Fruit fly (Drosophila melanogaster) Kc167 (cell line): ENCODE data around the gene Rpn1.

Source experiments
- Myc ChIP-seq: fragments of >200 bp; optimal IDR thresholded peaks from 2 replicates; lab custom pipeline; 2017; ENCODE audit warnings: missing external identifiers
- Sin3A ChIP-seq: fragments of >200 bp; optimal IDR thresholded peaks from 2 replicates; lab custom pipeline; 2018; ENCODE audit warnings: missing external identifiers
- h ChIP-seq: fragments of >200 bp; optimal IDR thresholded peaks from 3 replicates; lab custom pipeline; 2018; ENCODE audit warnings: missing external identifiers
- insv ChIP-seq: fragments of >200 bp; optimal IDR thresholded peaks from 3 replicates; lab custom pipeline; 2018; ENCODE audit warnings: missing external identifiers
- psq ChIP-seq: fragments of >200 bp; optimal IDR thresholded peaks from 2 replicates; lab custom pipeline; 2017; ENCODE audit warnings: missing external identifiers
- ttk ChIP-seq: sonication (Bioruptor generic); optimal IDR thresholded peaks from 2 replicates; lab custom pipeline; 2017; ENCODE audit warnings: missing external identifiers

The Rpn1 gene

DNA sequence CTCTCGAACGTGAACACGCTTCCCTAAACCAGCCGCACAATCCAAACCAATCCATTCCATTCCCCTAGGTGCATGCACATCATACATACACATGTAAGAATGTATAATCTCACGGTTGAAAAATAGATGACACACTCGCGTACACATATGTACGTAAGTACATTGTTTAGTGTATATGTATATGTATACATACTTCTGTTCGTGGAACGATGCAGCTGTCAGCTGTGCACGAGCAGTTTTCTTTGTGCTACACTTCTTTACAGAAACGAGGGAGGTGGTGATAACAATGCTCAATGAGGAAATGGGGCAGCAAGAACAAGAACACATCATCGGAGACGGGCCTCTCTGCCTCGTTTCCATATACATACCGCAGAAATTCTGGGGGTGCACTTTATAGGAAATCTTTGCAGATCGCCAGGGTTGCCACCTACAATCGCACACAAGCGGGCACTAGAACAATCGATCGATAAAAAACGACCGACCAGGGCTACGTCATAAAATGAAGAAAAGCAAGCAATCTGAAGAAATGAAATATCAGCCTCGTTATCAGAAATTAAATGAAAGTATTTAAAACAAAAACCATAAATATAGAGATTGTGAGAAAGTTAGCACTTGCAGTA is 15.4 kb upstream of the Rpn1 start:
- TF ChIP-seq Myc (lab: Kevin White, UChicago) (no peak), Sin3A (no peak), insv (lab: Kevin White, UChicago) (no peak), ttk (lab: Kevin White, UChicago) (no peak), h (lab: Kevin White, UChicago) (no peak), psq (lab: Kevin White, UChicago) (no peak)

DNA sequence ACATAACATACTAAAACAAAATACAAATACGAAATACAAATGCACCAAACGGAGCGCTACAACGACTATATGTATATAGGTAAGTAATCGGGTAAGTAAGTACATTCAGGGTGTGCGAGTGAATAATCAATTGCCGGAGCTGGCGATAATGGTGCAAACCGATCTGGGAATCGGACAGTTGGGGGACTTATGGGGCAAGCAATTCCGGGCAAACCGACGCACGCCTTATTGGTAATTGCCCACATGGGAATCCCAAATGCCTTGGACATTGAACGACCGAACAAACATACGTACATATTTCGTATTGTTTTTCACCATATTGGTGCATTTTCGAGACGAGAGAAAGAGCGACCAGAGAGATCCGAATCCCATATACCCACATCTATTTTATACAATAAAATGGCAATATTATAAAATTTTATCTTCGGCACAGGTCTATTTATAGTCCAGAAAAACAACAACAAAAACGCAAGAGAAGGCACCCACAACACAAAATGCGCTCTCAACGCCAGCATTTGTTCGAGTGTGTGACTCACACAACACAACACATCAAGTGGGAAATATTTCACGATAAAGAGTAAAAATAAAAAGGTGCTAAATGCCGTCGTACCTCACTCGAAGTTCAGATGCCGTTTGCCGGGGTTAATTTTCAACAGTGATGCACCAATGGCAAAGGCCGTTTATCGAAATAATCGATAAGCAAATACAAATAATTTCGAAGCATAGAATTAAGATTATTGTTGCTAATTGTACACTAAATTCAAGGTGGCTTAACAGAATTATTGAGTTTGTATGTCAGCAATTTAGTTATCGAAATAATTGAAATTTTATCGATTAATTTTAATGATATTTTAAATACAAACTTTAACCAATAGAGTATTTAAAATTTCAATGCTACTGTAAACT is 14.4 kb upstream of the Rpn1 start:
- TF ChIP-seq Myc (lab: Kevin White, UChicago) (no peak), insv (lab: Kevin White, UChicago) (no peak), ttk (lab: Kevin White, UChicago) (no peak), psq (lab: Kevin White, UChicago) (no peak), Sin3A (no peak), h (lab: Kevin White, UChicago) (no peak)

DNA sequence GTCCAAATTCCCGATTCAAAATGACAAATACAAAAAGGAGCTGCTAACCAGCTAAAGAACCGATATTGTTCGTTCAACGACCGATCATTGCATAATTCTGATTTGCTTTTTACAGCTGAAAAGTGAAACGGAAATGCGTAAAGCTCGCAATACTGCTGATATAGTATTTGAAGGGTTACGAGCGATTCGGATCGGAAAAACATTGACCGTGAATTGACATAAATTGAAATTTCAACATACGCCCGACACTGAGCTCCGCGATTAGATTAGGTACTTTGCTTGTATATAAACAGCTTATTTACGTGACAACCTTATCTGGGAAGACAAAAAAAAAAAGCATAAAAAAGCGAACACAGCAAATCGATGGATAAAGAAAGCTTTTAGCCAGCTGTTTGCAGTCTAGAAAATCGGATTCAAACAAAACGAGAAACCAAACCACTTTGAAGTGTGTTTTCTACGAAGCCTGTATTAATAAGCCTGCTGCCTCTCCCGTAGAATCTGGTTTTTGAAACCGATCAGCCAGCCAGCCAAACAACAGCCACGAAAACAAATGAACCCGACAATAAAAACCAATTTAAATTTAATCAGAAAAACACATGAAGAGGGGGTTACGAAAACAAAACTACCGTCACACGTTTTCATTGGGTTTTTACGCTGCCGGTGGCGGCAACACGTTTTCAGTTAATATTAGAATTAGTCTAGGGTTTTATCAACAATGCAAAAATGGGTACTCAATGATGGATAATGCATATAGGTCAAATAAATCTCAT is 13.2 kb upstream of the Rpn1 start:
- TF ChIP-seq psq (lab: Kevin White, UChicago) (no peak), Sin3A (no peak), Myc (lab: Kevin White, UChicago) (no peak), insv (lab: Kevin White, UChicago) (no peak), ttk (lab: Kevin White, UChicago) (no peak), h (lab: Kevin White, UChicago) (no peak)

DNA sequence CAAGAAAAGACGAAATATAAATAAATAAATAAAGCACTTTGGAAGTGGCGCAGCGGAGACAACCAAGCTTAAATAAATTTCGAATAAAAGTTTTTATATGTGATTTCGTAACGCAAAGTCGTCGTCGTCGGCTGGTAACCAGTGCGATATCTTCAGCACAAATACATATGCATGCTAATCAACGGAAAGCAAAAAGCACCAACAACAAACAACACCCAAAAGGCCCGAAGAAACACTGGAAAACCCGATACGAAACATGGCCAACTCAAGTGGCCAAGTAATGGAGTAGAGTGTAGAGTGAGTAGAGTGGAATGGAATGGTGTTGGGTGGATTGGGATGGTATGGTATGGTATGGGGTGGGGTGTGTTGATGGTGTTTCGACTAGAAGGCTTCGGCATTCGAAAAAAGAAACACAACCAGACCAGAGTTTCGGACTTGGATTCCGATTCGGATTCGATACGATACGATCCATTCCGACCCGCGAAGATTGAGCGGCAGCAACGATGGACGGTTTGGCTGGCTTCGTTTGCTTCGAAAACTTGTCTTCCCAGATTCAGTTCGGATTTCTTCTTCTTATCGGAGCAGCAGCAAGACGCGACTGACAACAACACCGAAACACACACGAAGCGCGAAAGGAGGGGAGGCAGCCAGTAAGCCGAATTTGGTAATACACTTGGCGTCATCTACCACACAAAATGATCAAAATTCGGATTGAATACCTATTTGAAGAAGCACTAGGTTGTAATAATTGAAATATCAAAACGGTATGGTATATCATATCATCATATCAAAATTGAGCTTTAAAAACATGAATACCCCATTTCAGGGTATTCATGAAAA is 12.1 kb upstream of the Rpn1 start:
- TF ChIP-seq Sin3A (no peak), psq (lab: Kevin White, UChicago) (no peak), insv (lab: Kevin White, UChicago) (no peak)

DNA sequence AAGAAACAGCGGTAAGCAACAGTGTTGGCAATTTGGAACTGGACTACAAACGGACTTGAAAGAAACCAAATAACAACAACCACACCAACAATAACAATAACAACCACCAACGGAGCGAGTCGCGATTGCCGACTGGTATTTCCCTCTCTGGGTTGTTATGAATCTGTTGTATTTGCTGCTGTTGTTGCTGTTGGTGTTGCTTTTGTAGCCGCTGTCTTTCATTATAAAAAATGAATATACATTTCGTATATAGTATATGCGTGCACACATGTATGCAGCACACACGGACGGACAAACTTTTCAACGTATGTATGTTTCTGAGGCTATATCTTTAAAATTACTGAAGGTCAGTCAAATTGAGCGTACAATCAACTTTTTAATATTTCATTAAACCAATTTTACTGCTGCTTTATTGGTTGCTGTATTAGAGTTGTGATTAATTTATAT is 11.4 kb upstream of the Rpn1 start:
- TF ChIP-seq ttk (lab: Kevin White, UChicago): no peak
- TF ChIP-seq insv (lab: Kevin White, UChicago): no peak
- no peak for TF ChIP-seq h (lab: Kevin White, UChicago)
- TF ChIP-seq psq (lab: Kevin White, UChicago): no peak

DNA sequence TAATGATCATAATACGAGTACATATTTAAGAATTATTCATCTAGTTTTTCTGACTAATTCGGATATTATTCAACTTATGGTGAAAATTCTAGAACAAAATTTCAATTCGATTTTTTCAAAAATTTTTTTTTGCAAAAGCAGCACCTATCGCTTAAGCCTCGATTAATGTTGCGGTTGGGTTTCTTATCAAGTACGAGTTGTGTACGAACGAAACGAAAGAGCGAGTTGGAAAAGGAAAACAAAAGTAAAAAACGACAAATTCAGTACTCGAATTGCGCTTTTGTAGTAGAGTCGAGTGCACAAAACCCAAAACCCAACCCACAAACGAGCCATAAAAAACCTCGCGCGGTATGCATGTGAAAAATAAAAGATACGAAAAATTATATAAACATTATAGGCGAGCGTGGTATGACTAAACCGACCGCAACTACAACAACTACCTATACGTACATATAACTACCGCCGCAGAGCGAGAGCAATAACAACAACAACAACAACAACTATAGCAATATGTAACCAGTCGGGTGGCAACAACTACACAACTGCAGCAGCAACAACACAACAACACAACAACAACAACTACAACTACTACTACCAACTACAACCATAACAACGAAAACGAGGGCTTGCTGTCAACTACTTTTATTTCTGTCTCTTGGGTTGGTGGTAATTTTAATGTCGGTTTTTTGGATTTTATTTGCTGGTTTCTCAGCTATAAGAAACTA is 10.3 kb upstream of the Rpn1 start:
- TF ChIP-seq Sin3A: no peak
- TF ChIP-seq h (lab: Kevin White, UChicago): no peak

DNA sequence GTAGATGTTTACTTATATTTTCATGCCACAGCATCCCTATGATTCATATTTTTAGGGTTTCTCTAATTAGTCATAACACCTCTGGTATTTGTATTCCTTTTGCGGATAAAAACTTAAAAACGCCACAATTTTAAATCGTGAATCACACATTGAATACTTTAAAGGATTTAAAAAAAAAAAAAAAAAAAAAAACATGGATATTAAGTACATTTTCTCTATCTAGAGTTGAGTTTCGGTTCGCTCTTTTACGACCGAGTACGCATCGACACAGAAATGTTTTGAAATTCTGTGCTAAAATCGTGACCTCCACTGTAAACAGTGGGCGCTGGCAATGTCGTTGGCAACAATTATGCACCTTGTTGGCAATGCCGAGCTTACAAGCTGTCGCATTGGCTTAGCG is 9.4 kb upstream of the Rpn1 start:
- no peak for TF ChIP-seq insv (lab: Kevin White, UChicago)
- no peak for TF ChIP-seq h (lab: Kevin White, UChicago)
- TF ChIP-seq Sin3A: no peak
- no peak for TF ChIP-seq ttk (lab: Kevin White, UChicago)
- TF ChIP-seq Myc (lab: Kevin White, UChicago): no peak
- no peak for TF ChIP-seq psq (lab: Kevin White, UChicago)

DNA sequence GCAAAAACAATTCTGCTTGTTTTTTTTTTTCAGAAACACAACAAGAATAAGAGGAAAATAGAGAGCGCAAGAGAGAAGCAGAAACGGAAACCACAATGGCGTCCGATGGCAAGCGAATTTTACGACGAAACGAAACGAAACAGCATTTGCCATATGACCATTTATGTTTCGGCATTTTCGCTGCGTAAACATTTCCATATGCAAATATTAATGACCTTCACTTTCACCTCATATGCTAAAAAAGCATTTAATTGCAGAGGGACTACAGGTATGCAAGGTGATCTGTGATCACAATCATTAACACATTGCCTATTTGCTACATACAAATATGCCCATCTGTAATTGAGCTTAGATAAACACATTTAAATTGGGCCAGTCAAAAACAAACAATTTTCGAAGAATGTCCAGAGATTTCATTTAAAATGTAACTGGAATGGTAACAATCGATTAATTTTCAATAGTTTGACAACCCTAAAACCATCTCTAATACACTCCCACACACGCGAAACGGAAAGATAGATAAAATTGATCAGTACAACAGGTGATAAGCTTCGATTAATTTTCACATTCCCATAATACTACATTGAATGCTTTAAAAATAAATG is 8.6 kb upstream of the Rpn1 start:
- TF ChIP-seq Sin3A (no peak), psq (lab: Kevin White, UChicago) (no peak), Myc (lab: Kevin White, UChicago) (no peak), h (lab: Kevin White, UChicago) (no peak), insv (lab: Kevin White, UChicago) (no peak), ttk (lab: Kevin White, UChicago) (no peak)

DNA sequence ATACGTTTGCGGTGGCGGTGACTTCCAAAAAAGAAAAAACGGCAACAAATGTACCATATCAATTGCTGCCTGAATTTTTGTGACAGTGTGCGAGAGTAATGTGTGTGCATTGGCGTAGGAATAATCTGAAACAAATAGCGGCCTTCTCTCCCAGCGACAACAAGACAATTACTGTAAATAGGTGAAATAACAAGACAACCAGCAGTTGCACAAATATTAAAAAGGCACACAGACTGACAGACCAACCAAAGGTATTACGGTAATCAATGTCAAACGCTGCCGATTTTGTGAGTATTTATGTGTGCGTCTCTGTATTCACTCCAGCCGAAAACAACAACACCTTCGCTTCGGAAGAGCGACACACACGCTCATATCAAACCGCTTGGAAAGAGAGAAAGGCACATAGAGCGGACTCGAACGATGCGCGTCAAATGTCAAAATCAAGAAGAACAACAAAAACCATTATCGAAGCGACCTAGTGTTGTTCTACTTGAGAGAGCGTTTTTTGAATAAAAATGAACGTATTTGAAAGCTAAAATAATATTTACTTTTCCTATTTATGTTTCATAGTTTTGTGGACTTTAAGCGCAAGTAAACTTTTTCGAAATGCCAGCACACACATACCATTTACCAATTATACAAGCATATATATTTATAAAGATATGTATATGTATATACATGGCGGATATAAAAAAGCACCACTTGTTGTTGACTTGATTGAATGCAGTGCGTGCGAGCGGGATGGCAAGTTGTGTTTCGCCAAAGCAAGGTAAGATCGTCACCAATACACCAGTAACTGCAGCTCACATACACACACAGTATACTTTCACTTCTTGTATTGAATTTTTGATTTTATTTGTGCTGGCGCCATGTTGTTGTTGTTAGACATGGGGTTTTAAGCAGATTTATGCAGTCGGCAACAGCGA is 7.8 kb upstream of the Rpn1 start:
- no peak for TF ChIP-seq h (lab: Kevin White, UChicago)

DNA sequence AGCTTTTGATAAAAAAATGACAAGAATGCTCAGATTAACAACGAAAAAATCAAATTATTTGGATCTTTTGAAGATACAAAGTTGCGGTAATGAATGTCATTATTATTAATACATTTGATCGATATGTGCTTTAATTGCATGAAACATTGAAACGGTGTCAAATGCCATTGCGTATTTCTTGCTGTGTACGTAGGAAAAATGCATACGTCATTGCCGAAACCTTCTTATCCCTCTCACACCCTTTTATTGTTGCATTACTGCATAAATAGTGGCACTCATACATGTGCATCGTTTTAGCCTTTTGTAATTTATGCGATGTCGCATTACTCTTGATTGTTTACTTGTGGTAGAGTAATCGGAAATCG is 7.2 kb upstream of the Rpn1 start:
- TF ChIP-seq ttk (lab: Kevin White, UChicago) (no peak), insv (lab: Kevin White, UChicago) (no peak), h (lab: Kevin White, UChicago) (no peak), psq (lab: Kevin White, UChicago) (no peak), Sin3A (no peak), Myc (lab: Kevin White, UChicago) (no peak)
